Fruit fly (Drosophila melanogaster) whole organism, embryonic: ENCODE data around the gene Trl.

Experiments used
- BEAF-32 ChIP-seq: fragments of 200-800 bp; sonication (Bioruptor generic); optimal IDR thresholded peaks from 3 replicates; lab custom pipeline; 2017; ENCODE audit warnings: missing biosample characterization, missing genetic modification characterization, mild to moderate bottlenecking, moderate library complexity, missing genetic modification reagents
- CG10321 ChIP-seq: fragments of 200-800 bp; sonication (Bioruptor generic); IDR thresholded peaks from 2 replicates; pipeline ENCODE4 v1.3.6; 2022; ENCODE audit warnings: missing biosample characterization, missing genetic modification characterization
- CG10543 ChIP-seq: fragments of 200-800 bp; sonication (Bioruptor generic); optimal IDR thresholded peaks from 3 replicates; lab custom pipeline; 2017; ENCODE audit warnings: missing biosample characterization, mild to moderate bottlenecking, missing genetic modification characterization, moderate library complexity
- CG10959 ChIP-seq: fragments of 200-800 bp; sonication (Bioruptor generic); IDR thresholded peaks from 2 replicates; pipeline ENCODE4 v1.3.6; 2022; ENCODE audit warnings: missing biosample characterization, missing genetic modification characterization
- CG11504 ChIP-seq: fragments of 200-800 bp; sonication (Bioruptor generic); optimal IDR thresholded peaks from 3 replicates; lab custom pipeline; 2019; ENCODE audit warnings: missing biosample characterization, mild to moderate bottlenecking, missing genetic modification characterization, moderate library complexity
- CG16815 ChIP-seq: fragments of 200-800 bp; sonication (Bioruptor generic); optimal IDR thresholded peaks from 3 replicates; lab custom pipeline; 2017; ENCODE audit warnings: missing biosample characterization, mild to moderate bottlenecking, missing genetic modification characterization
- CG17328 ChIP-seq: fragments of 200-800 bp; sonication (Bioruptor generic); IDR thresholded peaks from 2 replicates; pipeline ENCODE4 v1.3.6; 2022; ENCODE audit warnings: missing biosample characterization, missing genetic modification characterization
- CG1792 ChIP-seq: fragments of 200-800 bp; sonication (Bioruptor generic); optimal IDR thresholded peaks from 2 replicates; lab custom pipeline; 2016; ENCODE audit warnings: missing biosample characterization, missing genetic modification characterization
- CG2120 ChIP-seq: fragments of 200-800 bp; sonication (Bioruptor generic); optimal IDR thresholded peaks from 3 replicates; lab custom pipeline; 2016; ENCODE audit warnings: missing biosample characterization, missing genetic modification characterization
- CG30020 ChIP-seq: fragments of 200-800 bp; optimal IDR thresholded peaks from 2 replicates; lab custom pipeline; 2019; ENCODE audit warnings: missing biosample characterization, mild to moderate bottlenecking, missing genetic modification characterization, moderate library complexity
- CG33213 ChIP-seq: fragments of 200-800 bp; sonication (Bioruptor generic); optimal IDR thresholded peaks from 3 replicates; lab custom pipeline; 2016; ENCODE audit warnings: missing biosample characterization, missing genetic modification characterization
- CG42726 ChIP-seq: fragments of 200-800 bp; sonication (Bioruptor generic); IDR thresholded peaks from 2 replicates; pipeline ENCODE4 v1.3.6; 2022; ENCODE audit warnings: missing biosample characterization, missing genetic modification characterization; ENCODE audit not compliant: partially characterized antibody
- CG6272 ChIP-seq: fragments of 200-800 bp; sonication (Bioruptor generic); IDR thresholded peaks from 2 replicates; pipeline ENCODE4 v1.3.6; 2022; ENCODE audit warnings: missing biosample characterization, missing genetic modification characterization
- CG8478 ChIP-seq: fragments of >200 bp; optimal IDR thresholded peaks from 2 replicates; lab custom pipeline; 2018
- Elba2 ChIP-seq: fragments of 200-800 bp; sonication (Bioruptor generic); optimal IDR thresholded peaks from 3 replicates; lab custom pipeline; 2016; ENCODE audit warnings: missing biosample characterization, missing genetic modification characterization
- Hand ChIP-seq: fragments of 200-800 bp; sonication (Bioruptor generic); optimal IDR thresholded peaks from 2 replicates; lab custom pipeline; 2017; ENCODE audit warnings: mild to moderate bottlenecking, missing biosample characterization, missing genetic modification reagents, missing genetic modification characterization
- Hr78 ChIP-seq, 2 experiments: fragments of 200-800 bp in 1 of 2; fragments of >200 bp in 1 of 2; sonication (Bioruptor generic) in 1 of 2; optimal IDR thresholded peaks; 2 replicates each; lab custom pipeline; 2017 to 2019; ENCODE audit warnings: missing biosample characterization in 2 of 2, missing genetic modification characterization in 2 of 2, mild to moderate bottlenecking in 1 of 2, moderate library complexity in 1 of 2
- Mad ChIP-seq: fragments of 200-800 bp; sonication (Bioruptor generic); optimal IDR thresholded peaks from 2 replicates; lab custom pipeline; 2016; ENCODE audit warnings: missing biosample characterization, missing genetic modification characterization
- Myb ChIP-seq: fragments of 200-800 bp; sonication (Bioruptor generic); optimal IDR thresholded peaks from 2 replicates; lab custom pipeline; 2016; ENCODE audit warnings: missing biosample characterization, missing genetic modification characterization
- NC2α ChIP-seq: fragments of 200-800 bp; sonication (Bioruptor generic); optimal IDR thresholded peaks from 2 replicates; lab custom pipeline; 2016; ENCODE audit warnings: missing biosample characterization, missing genetic modification characterization
- Ravus ChIP-seq: fragments of 200-800 bp; sonication (Bioruptor generic); IDR thresholded peaks from 2 replicates; pipeline ENCODE4 v1.3.6; 2022; ENCODE audit warnings: missing biosample characterization, missing genetic modification characterization
- Rfx ChIP-seq: fragments of 200-800 bp; sonication (Bioruptor generic); IDR thresholded peaks from 2 replicates; pipeline ENCODE4 v1.3.6; 2022; ENCODE audit warnings: missing biosample characterization, missing genetic modification characterization
- Scr ChIP-seq: fragments of 200-800 bp; sonication (Bioruptor generic); IDR thresholded peaks from 2 replicates; pipeline ENCODE4 v1.3.6; 2022; ENCODE audit warnings: missing biosample characterization, missing genetic modification characterization; ENCODE audit not compliant: partially characterized antibody
- Sin3A ChIP-seq: fragments of >200 bp; optimal IDR thresholded peaks from 2 replicates; lab custom pipeline; 2018
- TFAM ChIP-seq: fragments of 200-800 bp; sonication (Bioruptor generic); optimal IDR thresholded peaks from 2 replicates; lab custom pipeline; 2017; ENCODE audit warnings: missing biosample characterization, missing genetic modification characterization, inconsistent platforms
- ara ChIP-seq: fragments of 200-800 bp; sonication (Bioruptor generic); IDR thresholded peaks from 2 replicates; pipeline ENCODE4 v1.3.6; 2022; ENCODE audit warnings: missing biosample characterization, missing genetic modification characterization
- cas ChIP-seq: fragments of 200-800 bp; sonication (Bioruptor generic); IDR thresholded peaks from 2 replicates; pipeline ENCODE4 v1.3.6; 2022; ENCODE audit warnings: missing biosample characterization, missing genetic modification characterization
- crp ChIP-seq, 2 experiments: fragments of 200-800 bp; sonication (Bioruptor generic); optimal IDR thresholded peaks; 2 replicates in 1 of 2; 3 replicates in 1 of 2; lab custom pipeline; 2017; ENCODE audit warnings: missing biosample characterization in 2 of 2, missing genetic modification characterization in 2 of 2, mild to moderate bottlenecking in 1 of 2, moderate library complexity in 1 of 2
- dm ChIP-seq: fragments of 200-800 bp; sonication (Bioruptor generic); optimal IDR thresholded peaks from 3 replicates; lab custom pipeline; 2016; ENCODE audit warnings: missing biosample characterization, missing genetic modification characterization
- dmrt11E ChIP-seq: fragments of 200-800 bp; sonication (Bioruptor generic); optimal IDR thresholded peaks from 3 replicates; lab custom pipeline; 2018; ENCODE audit warnings: missing biosample characterization, mild to moderate bottlenecking, missing genetic modification characterization, moderate library complexity
- dmrt99B ChIP-seq: fragments of 200-800 bp; sonication (Bioruptor generic); optimal IDR thresholded peaks from 2 replicates; lab custom pipeline; 2018; ENCODE audit warnings: missing biosample characterization, mild to moderate bottlenecking, missing genetic modification characterization, moderate library complexity
- emc ChIP-seq: fragments of 200-800 bp; sonication (Bioruptor generic); optimal IDR thresholded peaks from 2 replicates; lab custom pipeline; 2016; ENCODE audit warnings: missing biosample characterization, missing genetic modification characterization
- gem ChIP-seq: fragments of 200-800 bp; sonication (Bioruptor generic); optimal IDR thresholded peaks from 2 replicates; lab custom pipeline; 2019; ENCODE audit warnings: missing biosample characterization, mild to moderate bottlenecking, missing genetic modification characterization, moderate library complexity
- grn ChIP-seq: fragments of 200-800 bp; sonication (Bioruptor generic); optimal IDR thresholded peaks from 3 replicates; lab custom pipeline; 2017; ENCODE audit warnings: missing biosample characterization, missing genetic modification characterization
- gsb ChIP-seq: fragments of 200-800 bp; sonication (Bioruptor generic); IDR thresholded peaks from 2 replicates; pipeline ENCODE4 v1.3.6; 2022; ENCODE audit warnings: missing biosample characterization, missing genetic modification characterization
- insv ChIP-seq, 2 experiments: fragments of 200-800 bp; sonication (Bioruptor generic); optimal IDR thresholded peaks; 3 replicates each; lab custom pipeline; 2016 to 2018; ENCODE audit warnings: missing biosample characterization in 2 of 2, missing genetic modification characterization in 2 of 2
- knrl ChIP-seq: fragments of 200-800 bp; sonication (Bioruptor generic); IDR thresholded peaks from 3 replicates; pipeline ENCODE4 v1.3.6; 2022; ENCODE audit warnings: missing biosample characterization, missing genetic modification characterization; ENCODE audit not compliant: partially characterized antibody
- pb ChIP-seq: fragments of 200-800 bp; sonication (Bioruptor generic); optimal IDR thresholded peaks from 3 replicates; lab custom pipeline; 2016; ENCODE audit warnings: missing biosample characterization, missing genetic modification characterization
- pfk ChIP-seq: fragments of 200-800 bp; sonication (Bioruptor generic); optimal IDR thresholded peaks from 2 replicates; lab custom pipeline; 2018; ENCODE audit warnings: missing biosample characterization, mild to moderate bottlenecking, missing genetic modification characterization, moderate library complexity
- prd ChIP-seq, 3 experiments: fragments of >200 bp in 2 of 3; fragments of 200-800 bp in 1 of 3; sonication (Bioruptor generic) in 1 of 3; optimal IDR thresholded peaks in 2 of 3; IDR thresholded peaks in 1 of 3; 2 replicates in 2 of 3; 3 replicates in 1 of 3; pipeline versions ENCODE4 v1.3.6 to Lab custom; 2017 to 2022; ENCODE audit warnings: missing biosample characterization in 1 of 3, missing genetic modification characterization in 1 of 3
- rib ChIP-seq: fragments of 200-800 bp; sonication (Bioruptor generic); IDR thresholded peaks from 2 replicates; pipeline ENCODE4 v1.3.6; 2022; ENCODE audit warnings: missing biosample characterization, missing genetic modification characterization
- schlank ChIP-seq: fragments of 200-800 bp; sonication (Bioruptor generic); optimal IDR thresholded peaks from 2 replicates; lab custom pipeline; 2018; ENCODE audit warnings: missing biosample characterization, mild to moderate bottlenecking, missing genetic modification characterization
- seq ChIP-seq: fragments of 200-800 bp; sonication (Bioruptor generic); IDR thresholded peaks from 2 replicates; pipeline ENCODE4 v1.3.6; 2022; ENCODE audit warnings: missing biosample characterization, missing genetic modification characterization
- sima ChIP-seq: fragments of 200-800 bp; sonication (Bioruptor generic); optimal IDR thresholded peaks from 2 replicates; lab custom pipeline; 2016; ENCODE audit warnings: missing biosample characterization, missing genetic modification characterization
- sisA ChIP-seq: fragments of 200-800 bp; sonication (Bioruptor generic); IDR thresholded peaks from 2 replicates; pipeline ENCODE4 v1.3.6; 2022; ENCODE audit warnings: missing biosample characterization, missing genetic modification characterization
- stc ChIP-seq: fragments of 200-800 bp; sonication (Bioruptor generic); IDR thresholded peaks from 2 replicates; pipeline ENCODE4 v1.3.6; 2022; ENCODE audit warnings: missing biosample characterization, missing genetic modification characterization
- stwl ChIP-seq: fragments of 200-800 bp; sonication (Bioruptor generic); optimal IDR thresholded peaks from 3 replicates; lab custom pipeline; 2018; ENCODE audit warnings: missing biosample characterization, mild to moderate bottlenecking, missing genetic modification characterization, moderate library complexity
- twi ChIP-seq: fragments of 200-800 bp; optimal IDR thresholded peaks from 2 replicates; lab custom pipeline; 2019; ENCODE audit warnings: missing biosample characterization, mild to moderate bottlenecking, missing genetic modification characterization, moderate library complexity
- vvl ChIP-seq: fragments of 200-800 bp; sonication (Bioruptor generic); IDR thresholded peaks from 2 replicates; pipeline ENCODE4 v1.3.6; 2022; ENCODE audit warnings: missing biosample characterization, missing genetic modification characterization

The Trl gene

DNA sequence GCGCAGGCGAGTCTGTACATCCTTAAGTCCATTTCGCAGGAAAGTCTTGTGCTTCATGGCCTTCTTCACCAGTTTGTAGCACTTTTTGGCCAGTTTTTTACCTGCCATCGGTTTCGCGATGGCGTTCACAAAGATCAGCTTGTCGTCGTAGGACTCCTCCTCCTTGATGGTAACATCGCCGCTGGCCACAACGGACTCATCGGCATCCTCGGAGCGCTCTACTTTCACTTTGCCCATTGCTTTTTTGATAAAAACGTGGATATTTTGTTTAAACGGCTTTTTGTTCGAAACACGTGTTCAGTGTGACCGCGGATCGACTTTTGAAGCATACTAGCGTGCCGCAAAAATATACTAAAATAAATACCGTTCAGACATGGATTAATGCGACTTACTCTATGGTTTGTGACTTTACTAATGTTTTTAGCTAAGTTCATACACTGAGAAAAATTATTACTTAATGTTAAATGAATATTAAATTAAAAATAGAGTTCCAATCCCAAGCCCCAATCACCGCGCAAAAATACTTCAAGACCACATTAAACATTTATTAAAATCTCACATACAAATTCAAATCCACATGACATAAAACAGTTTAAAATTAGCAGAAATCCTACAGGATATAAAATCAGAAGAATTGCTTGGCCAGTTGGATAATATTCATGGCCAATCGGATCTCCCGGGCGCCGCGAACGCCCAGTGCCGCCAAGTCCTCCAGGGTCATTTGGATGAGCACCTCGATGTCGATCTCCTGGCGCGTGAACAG lies 41.2 kb upstream of the Trl start, which contains the start of gene NHP2 (continued):
- no peak for TF ChIP-seq grn (GFP tag; lab: Kevin White, UChicago)
- TF ChIP-seq cas (GFP tag; lab: Robert Waterston, UW), result peak; percentile 76
- peak; percentile 43 for TF ChIP-seq CG33213 (GFP tag; lab: Kevin White, UChicago)
- peak; percentile 94 for TF ChIP-seq vvl
- peak; percentile 36 for TF ChIP-seq NC2α (GFP tag; lab: Kevin White, UChicago)
- TF ChIP-seq schlank, result peak; percentile 9
- peak; percentile 85 for TF ChIP-seq Elba2 (GFP tag; lab: Kevin White, UChicago)
- TF ChIP-seq gem (tag; lab: Kevin White, UChicago), result peak; percentile 90
- peak; percentile 47 for TF ChIP-seq BEAF-32 (GFP tag; lab: Kevin White, UChicago)
- TF ChIP-seq emc (GFP tag; lab: Kevin White, UChicago), result no peak
- TF ChIP-seq Hr78 (GFP tag; optimal IDR thresholded peaks at IDR 0.05; lab: Kevin White, UChicago), result peak in 1 of 2 experiments; percentile 94
- TF ChIP-seq dmrt11E (tag; lab: Kevin White, UChicago), result peak; percentile 80
- peak; percentile 87 for TF ChIP-seq stwl
- TF ChIP-seq ara (GFP tag; lab: Robert Waterston, UW), result peak; percentile 72; the same call in 1 of the 2 replicates
- peak; percentile 69 for TF ChIP-seq CG10959
- peak; percentile 60; the same call in 1 of the 2 replicates for TF ChIP-seq rib
- TF ChIP-seq CG17328 (GFP tag; lab: Robert Waterston, UW), result peak; percentile 84
- 0 out of 2 replicates have a peak, but pooled peaks have one; percentile 24 for TF ChIP-seq CG42726
- peak; percentile 90 for TF ChIP-seq Rfx (GFP tag; lab: Robert Waterston, UW)
- TF ChIP-seq Hand (GFP tag; lab: Kevin White, UChicago), result peak; percentile 77
- peak; percentile 35; the same call in 1 of the 3 replicates for TF ChIP-seq knrl (GFP tag; lab: Robert Waterston, UW)
- no peak for TF ChIP-seq CG8478 (lab: Kevin White, UChicago)
- TF ChIP-seq pb, result no peak
- TF ChIP-seq Scr (GFP tag; lab: Robert Waterston, UW), result peak; percentile 48
- peak; percentile 41 for TF ChIP-seq CG16815 (GFP tag; lab: Kevin White, UChicago)
- peak; percentile 68 for TF ChIP-seq sisA (GFP tag; lab: Robert Waterston, UW)
- TF ChIP-seq TFAM (GFP tag; lab: Kevin White, UChicago), result no peak
- peak in 1 of 2 experiments; percentile 70 for TF ChIP-seq crp (GFP tag; optimal IDR thresholded peaks at IDR 0.05; lab: Kevin White, UChicago)
- TF ChIP-seq CG10543, result no peak
- TF ChIP-seq CG1792 (GFP tag; lab: Kevin White, UChicago), result peak; percentile 40
- peak; percentile 22 for TF ChIP-seq Sin3A (lab: Kevin White, UChicago)
- no peak for TF ChIP-seq dmrt99B (tag; lab: Kevin White, UChicago)
- peak; percentile 29 for TF ChIP-seq Ravus (GFP tag; lab: Robert Waterston, UW)
- TF ChIP-seq CG6272 (GFP tag; lab: Robert Waterston, UW), result no peak
- TF ChIP-seq CG30020 (tag; lab: Kevin White, UChicago), result peak; percentile 60
- peak; percentile 56 for TF ChIP-seq Mad (GFP tag; lab: Kevin White, UChicago)
- no peak for TF ChIP-seq prd (optimal IDR thresholded peaks at IDR 0.05; lab: Kevin White, UChicago)
- TF ChIP-seq prd (GFP tag; IDR thresholded peaks at IDR 0.05; lab: Robert Waterston, UW), result peak; percentile 83
- peak; percentile 84 for TF ChIP-seq stc
- no peak for TF ChIP-seq CG11504 (tag; lab: Kevin White, UChicago)
- TF ChIP-seq gsb, result peak; percentile 66
- TF ChIP-seq Myb, result peak; percentile 73
- no peak for TF ChIP-seq sima
- peak; percentile 51; the same call in 1 of the 2 replicates for TF ChIP-seq CG10321 (GFP tag; lab: Robert Waterston, UW)
- peak in 1 of 2 experiments; percentile 57 for TF ChIP-seq insv (GFP tag; optimal IDR thresholded peaks at IDR 0.05; lab: Kevin White, UChicago)
- TF ChIP-seq seq (GFP tag; lab: Robert Waterston, UW), result peak; percentile 79
- TF ChIP-seq dm, result peak; percentile 99
- no peak for TF ChIP-seq pfk (GFP tag; lab: Kevin White, UChicago)
- peak; percentile 68 for TF ChIP-seq twi (tag; lab: Kevin White, UChicago)
- peak; percentile 86 for TF ChIP-seq CG2120 (GFP tag; lab: Kevin White, UChicago)
